Fruit fly (Drosophila melanogaster) whole organism, embryonic: ENCODE results near the gene Ndae1.
A peak's percentile ranks its signal among the peaks of the same experiment; 100 is the strongest.

ENCODE experiments used
- Abd-B ChIP-seq: fragments of 200-800 bp; sonication (Bioruptor generic); optimal IDR thresholded peaks from 2 replicates; lab custom pipeline; 2018; ENCODE audit warnings: missing biosample characterization, mild to moderate bottlenecking, missing genetic modification characterization, moderate library complexity
- Atf-2 ChIP-seq: fragments of 200-800 bp; sonication (Bioruptor generic); optimal IDR thresholded peaks from 2 replicates; lab custom pipeline; 2016; ENCODE audit warnings: missing biosample characterization, missing genetic modification characterization
- Atf3 ChIP-seq: fragments of 200-800 bp; sonication (Bioruptor generic); optimal IDR thresholded peaks from 3 replicates; lab custom pipeline; 2016; ENCODE audit warnings: missing biosample characterization, missing genetic modification characterization
- Blimp-1 ChIP-seq: fragments of 200-800 bp; sonication (Bioruptor generic); optimal IDR thresholded peaks from 3 replicates; lab custom pipeline; 2018; ENCODE audit warnings: missing biosample characterization, missing genetic modification characterization, mild to moderate bottlenecking, moderate library complexity, missing genetic modification reagents
- C15 ChIP-seq: fragments of 200-800 bp; sonication (Bioruptor generic); IDR thresholded peaks from 3 replicates; pipeline ENCODE4 v1.3.6; 2022; ENCODE audit warnings: missing biosample characterization, missing genetic modification characterization
- CG10274 ChIP-seq: fragments of 200-800 bp; sonication (Bioruptor generic); optimal IDR thresholded peaks from 3 replicates; lab custom pipeline; 2017; ENCODE audit warnings: missing biosample characterization, mild to moderate bottlenecking, missing genetic modification characterization
- CG10321 ChIP-seq: fragments of 200-800 bp; sonication (Bioruptor generic); IDR thresholded peaks from 2 replicates; pipeline ENCODE4 v1.3.6; 2022; ENCODE audit warnings: missing biosample characterization, missing genetic modification characterization
- CG10543 ChIP-seq: fragments of 200-800 bp; sonication (Bioruptor generic); optimal IDR thresholded peaks from 3 replicates; lab custom pipeline; 2017; ENCODE audit warnings: missing biosample characterization, mild to moderate bottlenecking, missing genetic modification characterization, moderate library complexity
- CG14667 ChIP-seq: fragments of 200-800 bp; sonication (Bioruptor generic); IDR thresholded peaks from 2 replicates; pipeline ENCODE4 v1.3.6; 2022; ENCODE audit warnings: missing biosample characterization, missing genetic modification characterization
- CG15696 ChIP-seq: fragments of 200-800 bp; sonication (Bioruptor generic); optimal IDR thresholded peaks from 2 replicates; lab custom pipeline; 2019; ENCODE audit warnings: missing biosample characterization, mild to moderate bottlenecking, missing genetic modification characterization, moderate library complexity
- CG17328 ChIP-seq: fragments of 200-800 bp; sonication (Bioruptor generic); IDR thresholded peaks from 2 replicates; pipeline ENCODE4 v1.3.6; 2022; ENCODE audit warnings: missing biosample characterization, missing genetic modification characterization
- CG2678 ChIP-seq: fragments of 200-800 bp; sonication (Bioruptor generic); optimal IDR thresholded peaks from 3 replicates; lab custom pipeline; 2019; ENCODE audit warnings: missing biosample characterization, mild to moderate bottlenecking, missing genetic modification characterization, moderate library complexity
- CG31224 ChIP-seq: fragments of 200-800 bp; sonication (Bioruptor generic); IDR thresholded peaks from 2 replicates; pipeline ENCODE4 v1.3.6; 2022; ENCODE audit warnings: missing biosample characterization, missing genetic modification characterization
- CG31441 ChIP-seq: fragments of 200-800 bp; sonication (Bioruptor generic); IDR thresholded peaks from 2 replicates; pipeline ENCODE4 v1.3.6; 2022; ENCODE audit warnings: missing biosample characterization, missing genetic modification characterization
- CG3163 ChIP-seq: fragments of 200-800 bp; sonication (Bioruptor generic); optimal IDR thresholded peaks from 3 replicates; lab custom pipeline; 2016; ENCODE audit warnings: missing biosample characterization, missing genetic modification characterization
- CG33213 ChIP-seq: fragments of 200-800 bp; sonication (Bioruptor generic); optimal IDR thresholded peaks from 3 replicates; lab custom pipeline; 2016; ENCODE audit warnings: missing biosample characterization, missing genetic modification characterization
- CG3726 ChIP-seq: fragments of 200-800 bp; sonication (Bioruptor generic); IDR thresholded peaks from 3 replicates; pipeline ENCODE4, ENCODE4 v1.3.6; 2022; ENCODE audit warnings: missing biosample characterization, missing genetic modification characterization
- CG4404 ChIP-seq: fragments of 200-800 bp; sonication (Bioruptor generic); IDR thresholded peaks from 2 replicates; pipeline ENCODE4 v1.3.6; 2022; ENCODE audit warnings: missing biosample characterization, missing genetic modification characterization
- CG4424 ChIP-seq: fragments of 200-800 bp; sonication (Bioruptor generic); optimal IDR thresholded peaks from 3 replicates; lab custom pipeline; 2016; ENCODE audit warnings: missing biosample characterization, missing genetic modification characterization
- CG4854 ChIP-seq: fragments of 200-800 bp; sonication (Bioruptor generic); optimal IDR thresholded peaks from 2 replicates; lab custom pipeline; 2016; ENCODE audit warnings: missing biosample characterization, missing genetic modification characterization, inconsistent platforms
- CG7372 ChIP-seq: fragments of 200-800 bp; sonication (Bioruptor generic); IDR thresholded peaks from 2 replicates; pipeline ENCODE4 v1.3.6; 2022; ENCODE audit warnings: missing biosample characterization, missing genetic modification characterization
- CG7556 ChIP-seq: fragments of 200-800 bp; sonication (Bioruptor generic); optimal IDR thresholded peaks from 2 replicates; lab custom pipeline; 2017; ENCODE audit warnings: missing biosample characterization, mild to moderate bottlenecking, missing genetic modification characterization
- CG8765 ChIP-seq: fragments of 200-800 bp; sonication (Bioruptor generic); IDR thresholded peaks from 2 replicates; pipeline ENCODE4 v1.3.6; 2022; ENCODE audit warnings: missing biosample characterization, missing genetic modification characterization
- Chrac-16 ChIP-seq: fragments of 200-800 bp; sonication (Bioruptor generic); optimal IDR thresholded peaks from 3 replicates; lab custom pipeline; 2016; ENCODE audit warnings: missing biosample characterization, missing genetic modification characterization
- D19A ChIP-seq: fragments of 200-800 bp; optimal IDR thresholded peaks from 3 replicates; lab custom pipeline; 2019; ENCODE audit warnings: missing biosample characterization, mild to moderate bottlenecking, missing genetic modification characterization, moderate library complexity
- Dip2 ChIP-seq: fragments of 200-800 bp; sonication (Bioruptor generic); IDR thresholded peaks from 2 replicates; pipeline ENCODE4 v1.3.6; 2022; ENCODE audit warnings: missing biosample characterization, missing genetic modification characterization
- GATAe ChIP-seq: fragments of 200-800 bp; sonication (Bioruptor generic); conservative IDR thresholded peaks from 2 replicates; pipeline ENCODE4 v1.3.6; 2022; ENCODE audit warnings: missing biosample characterization, missing genetic modification characterization
- Opbp ChIP-seq: fragments of 200-800 bp; sonication (Bioruptor generic); IDR thresholded peaks from 3 replicates; pipeline ENCODE4 v1.3.6; 2022; ENCODE audit warnings: missing biosample characterization, missing genetic modification characterization; ENCODE audit not compliant: partially characterized antibody
- Pdp1 ChIP-seq, 2 experiments: fragments of 200-800 bp; sonication (Bioruptor generic); optimal IDR thresholded peaks; 3 replicates each; lab custom pipeline; 2016; ENCODE audit warnings: missing biosample characterization in 2 of 2, missing genetic modification characterization in 2 of 2, mild to moderate bottlenecking in 1 of 2, moderate library complexity in 1 of 2
- Ptx1 ChIP-seq: fragments of 200-800 bp; sonication (Bioruptor generic); IDR thresholded peaks from 2 replicates; pipeline ENCODE4 v1.3.6; 2022; ENCODE audit warnings: missing biosample characterization, missing genetic modification characterization
- Six4 ChIP-seq: fragments of 200-800 bp; sonication (Bioruptor generic); optimal IDR thresholded peaks from 2 replicates; lab custom pipeline; 2016; ENCODE audit warnings: missing biosample characterization, missing genetic modification characterization
- Taf1 ChIP-seq: fragments of 200-800 bp; sonication (Bioruptor generic); IDR thresholded peaks from 2 replicates; pipeline ENCODE4 v1.3.6; 2022; ENCODE audit warnings: missing biosample characterization, missing genetic modification characterization
- amos ChIP-seq: fragments of 200-800 bp; sonication (Bioruptor generic); IDR thresholded peaks from 2 replicates; pipeline ENCODE4 v1.3.6; 2022; ENCODE audit warnings: missing biosample characterization, missing genetic modification characterization; ENCODE audit not compliant: partially characterized antibody
- az2 ChIP-seq: fragments of 200-800 bp; sonication (Bioruptor generic); optimal IDR thresholded peaks from 3 replicates; lab custom pipeline; 2016; ENCODE audit warnings: missing biosample characterization, missing genetic modification characterization
- croc ChIP-seq: fragments of 200-800 bp; sonication (Bioruptor generic); conservative IDR thresholded peaks from 3 replicates; pipeline ENCODE4 v1.3.6; 2022; ENCODE audit warnings: missing biosample characterization, missing genetic modification characterization
- emc ChIP-seq: fragments of 200-800 bp; sonication (Bioruptor generic); optimal IDR thresholded peaks from 2 replicates; lab custom pipeline; 2016; ENCODE audit warnings: missing biosample characterization, missing genetic modification characterization
- eve ChIP-seq, 2 experiments: fragments of >200 bp; optimal IDR thresholded peaks; 2 replicates each; lab custom pipeline; 2017; ENCODE audit warnings: missing biosample characterization in 2 of 2, missing genetic modification characterization in 2 of 2
- grn ChIP-seq: fragments of 200-800 bp; sonication (Bioruptor generic); optimal IDR thresholded peaks from 3 replicates; lab custom pipeline; 2017; ENCODE audit warnings: missing biosample characterization, missing genetic modification characterization
- kah ChIP-seq: fragments of 200-800 bp; sonication (Bioruptor generic); optimal IDR thresholded peaks from 2 replicates; lab custom pipeline; 2018; ENCODE audit warnings: missing biosample characterization, mild to moderate bottlenecking, missing genetic modification characterization
- kni ChIP-seq: fragments of 200-800 bp; sonication (Bioruptor generic); optimal IDR thresholded peaks from 3 replicates; lab custom pipeline; 2017; ENCODE audit warnings: mild to moderate bottlenecking, missing biosample characterization, missing genetic modification reagents, missing genetic modification characterization
- lmd ChIP-seq: fragments of 200-800 bp; sonication (Bioruptor generic); IDR thresholded peaks from 2 replicates; pipeline ENCODE4 v1.3.6; 2022; ENCODE audit warnings: missing biosample characterization, missing genetic modification characterization
- nerfin-1 ChIP-seq: fragments of 200-800 bp; sonication (Bioruptor generic); optimal IDR thresholded peaks from 3 replicates; lab custom pipeline; 2019; ENCODE audit warnings: missing biosample characterization, mild to moderate bottlenecking, missing genetic modification characterization, moderate library complexity
- otp ChIP-seq: fragments of 200-800 bp; sonication (Bioruptor generic); IDR thresholded peaks from 3 replicates; pipeline ENCODE4, ENCODE4 v1.3.6; 2022; ENCODE audit warnings: missing biosample characterization, missing genetic modification characterization
- p53 ChIP-seq: fragments of 200-800 bp; sonication (Bioruptor generic); optimal IDR thresholded peaks from 2 replicates; lab custom pipeline; 2016; ENCODE audit warnings: missing biosample characterization, missing genetic modification characterization
- psq ChIP-seq: fragments of 200-800 bp; sonication (Bioruptor generic); optimal IDR thresholded peaks from 2 replicates; lab custom pipeline; 2017; ENCODE audit warnings: missing biosample characterization, missing genetic modification characterization
- sc ChIP-seq, 3 experiments: fragments of >200 bp in 2 of 3; fragments of 200-800 bp in 1 of 3; sonication (Bioruptor generic) in 1 of 3; optimal IDR thresholded peaks; 2 replicates in 2 of 3; 3 replicates in 1 of 3; lab custom pipeline; 2017; ENCODE audit warnings: mild to moderate bottlenecking in 1 of 3, missing biosample characterization in 1 of 3, missing genetic modification characterization in 1 of 3, missing genetic modification reagents in 1 of 3
- trh ChIP-seq: fragments of 200-800 bp; sonication (Bioruptor generic); optimal IDR thresholded peaks from 2 replicates; lab custom pipeline; 2016; ENCODE audit warnings: missing biosample characterization, missing genetic modification characterization
- yki ChIP-seq: fragments of >200 bp; optimal IDR thresholded peaks from 3 replicates; lab custom pipeline; 2018
- zen ChIP-seq: fragments of 200-800 bp; sonication (Bioruptor generic); optimal IDR thresholded peaks from 3 replicates; lab custom pipeline; 2018; ENCODE audit warnings: missing biosample characterization, mild to moderate bottlenecking, missing genetic modification characterization, moderate library complexity

Ndae1 gene

DNA sequence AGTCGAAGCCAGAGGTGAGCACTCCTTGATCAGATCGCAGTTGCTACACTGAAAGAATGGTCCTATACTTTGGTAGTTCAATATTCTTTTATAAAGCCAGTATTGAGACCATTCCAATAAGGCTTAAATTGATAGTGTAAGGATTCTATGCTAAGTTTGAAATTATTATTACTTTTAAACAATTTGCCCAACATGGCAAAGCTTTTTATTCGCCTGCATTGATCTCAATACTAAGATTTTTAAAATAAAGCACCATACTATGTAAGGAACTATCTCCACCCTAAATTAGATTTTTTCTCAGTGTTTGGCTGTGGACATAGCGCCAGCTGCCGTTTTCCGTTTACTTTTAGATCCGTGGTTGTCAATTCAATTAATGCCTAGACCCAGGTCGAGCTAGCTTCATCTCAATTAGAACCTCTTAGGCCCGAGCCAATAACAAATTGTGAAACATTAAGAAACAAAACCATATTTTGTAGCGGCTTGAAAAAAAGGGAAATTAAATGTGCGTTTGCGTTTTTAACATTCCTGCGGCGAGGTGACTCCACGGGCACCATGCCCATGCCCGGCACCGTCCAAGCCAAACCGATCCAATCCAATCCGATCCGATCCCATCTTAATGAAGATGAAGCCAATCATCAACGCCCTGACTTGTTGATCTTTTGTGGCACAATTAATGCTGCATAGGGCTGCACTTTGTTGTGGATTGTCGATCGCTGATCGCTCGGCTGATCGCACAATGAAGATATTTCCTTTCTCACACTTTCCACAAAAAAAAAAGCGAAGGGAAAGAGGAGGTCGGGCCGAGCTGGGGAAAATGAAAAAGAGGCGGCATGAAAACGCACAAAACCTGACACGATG is 44.6 kb upstream of the Ndae1 start (continued):
- TF ChIP-seq Six4 (GFP tag; lab: Kevin White, UChicago) (no peak), CG4854 (GFP tag; lab: Kevin White, UChicago) (no peak), Blimp-1 (GFP tag; lab: Kevin White, UChicago) (peak; percentile 11), CG31224 (GFP tag; lab: Robert Waterston, UW) (no peak), eve (GFP tag; optimal IDR thresholded peaks at IDR 0.05; lab: Kevin White, UChicago) (peak in 1 of 2 experiments; percentile 23), kni (no peak), CG17328 (GFP tag; lab: Robert Waterston, UW) (peak; percentile 56), CG33213 (GFP tag; lab: Kevin White, UChicago) (no peak), CG4404 (GFP tag; lab: Robert Waterston, UW) (peak; percentile 71), GATAe (GFP tag; lab: Robert Waterston, UW) (no peak), CG7372 (GFP tag; lab: Robert Waterston, UW) (no peak), Abd-B (GFP tag; lab: Kevin White, UChicago) (no peak), psq (GFP tag; lab: Kevin White, UChicago) (no peak), D19A (tag; lab: Kevin White, UChicago) (peak; percentile 39), sc (optimal IDR thresholded peaks at IDR 0.05; lab: Kevin White, UChicago) (no peak), sc (GFP tag; optimal IDR thresholded peaks at IDR 0.05; lab: Kevin White, UChicago) (peak; percentile 9), CG3163 (no peak), Dip2 (GFP tag; lab: Robert Waterston, UW) (no peak), CG2678 (tag; lab: Kevin White, UChicago) (peak; percentile 46), CG7556 (peak; percentile 53), grn (GFP tag; lab: Kevin White, UChicago) (peak; percentile 77), CG10321 (no peak), Opbp (GFP tag; lab: Robert Waterston, UW) (no peak), yki (lab: Kevin White, UChicago) (no peak), lmd (GFP tag; lab: Robert Waterston, UW) (peak; percentile 30; the same call in 1 of the 2 replicates), trh (GFP tag; lab: Kevin White, UChicago) (no peak), az2 (GFP tag; lab: Kevin White, UChicago) (peak; percentile 41), Ptx1 (GFP tag; lab: Robert Waterston, UW) (peak; percentile 31; the same call in 1 of the 2 replicates), croc (GFP tag; lab: Robert Waterston, UW) (peak; percentile 67), otp (GFP tag; lab: Robert Waterston, UW) (0 out of 3 replicates have a peak, but pooled peaks have one; percentile 25), C15 (GFP tag; lab: Robert Waterston, UW) (no peak), CG3726 (GFP tag; lab: Robert Waterston, UW) (no peak), amos (no peak), p53 (GFP tag; lab: Kevin White, UChicago) (no peak), Taf1 (no peak), kah (GFP tag; lab: Kevin White, UChicago) (no peak), CG8765 (GFP tag; lab: Robert Waterston, UW) (peak; percentile 17; the same call in 1 of the 2 replicates), nerfin-1 (tag; lab: Kevin White, UChicago) (peak; percentile 18), emc (GFP tag; lab: Kevin White, UChicago) (no peak), Chrac-16 (GFP tag; lab: Kevin White, UChicago) (peak; percentile 37), Pdp1 (GFP tag; optimal IDR thresholded peaks at IDR 0.05; lab: Kevin White, UChicago) (peak in 1 of 2 experiments; percentile 12), CG10274 (GFP tag; lab: Kevin White, UChicago) (no peak), CG14667 (GFP tag; lab: Robert Waterston, UW) (no peak), CG10543 (GFP tag; lab: Kevin White, UChicago) (no peak), CG15696 (peak; percentile 78), zen (no peak), Atf3 (GFP tag; lab: Kevin White, UChicago) (no peak), Atf-2 (GFP tag; lab: Kevin White, UChicago) (peak; percentile 21), CG31441 (GFP tag; lab: Robert Waterston, UW) (peak; percentile 55; the same call in 1 of the 2 replicates), CG4424 (GFP tag; lab: Kevin White, UChicago) (peak; percentile 52)
